Worm (Caenorhabditis elegans): ENCODE measurements around the gene csn-4.
A peak's percentile ranks its signal among the peaks of the same experiment; 100 is the strongest.

The csn-4 gene

ce11 chrIV:1121511-1121910 is 34.7 kb upstream of the csn-4 start:
- TF ChIP-seq nhr-77 (tag; optimal IDR thresholded peaks at IDR 0.05) = no peak
- TF ChIP-seq nhr-237 (tag; optimal IDR thresholded peaks at IDR 0.05) = no peak
- TF ChIP-seq nhr-6 (tag; optimal IDR thresholded peaks at IDR 0.05) = no peak
- no peak for TF ChIP-seq gmeb-1 (tag; optimal IDR thresholded peaks at IDR 0.05)
- TF ChIP-seq elt-1 (tag; optimal IDR thresholded peaks at IDR 0.05) = no peak
- no peak for TF ChIP-seq ceh-82 (tag; optimal IDR thresholded peaks at IDR 0.05)
- no peak for TF ChIP-seq C34F6.9 (tag; optimal IDR thresholded peaks at IDR 0.05)
- no peak for TF ChIP-seq nhr-21 (tag; optimal IDR thresholded peaks at IDR 0.05)
- TF ChIP-seq lin-13 (GFP tag; optimal IDR thresholded peaks at IDR 0.05) = no peak
- TF ChIP-seq nhr-23 (tag; optimal IDR thresholded peaks at IDR 0.05) = no peak
- no peak for TF ChIP-seq ZK546.5 (tag; optimal IDR thresholded peaks at IDR 0.05)
- no peak for TF ChIP-seq nhr-10 (tag; optimal IDR thresholded peaks at IDR 0.05)
- no peak for TF ChIP-seq nhr-129 (tag; optimal IDR thresholded peaks at IDR 0.05)
- no peak for TF ChIP-seq nhr-12 (tag; optimal IDR thresholded peaks at IDR 0.05)
- TF ChIP-seq sma-9 (GFP tag; optimal IDR thresholded peaks at IDR 0.05) = no peak
- TF ChIP-seq sma-9 (tag; optimal IDR thresholded peaks at IDR 0.05) = no peak
- TF ChIP-seq unc-62 (GFP tag; optimal IDR thresholded peaks at IDR 0.05) = no peak
- TF ChIP-seq snpc-4 (tag; optimal IDR thresholded peaks at IDR 0.05) = no peak
- TF ChIP-seq crh-2 (tag; optimal IDR thresholded peaks at IDR 0.05) = no peak
- no peak for TF ChIP-seq Y55F3AM.14 (GFP tag; optimal IDR thresholded peaks at IDR 0.05)
- TF ChIP-seq elt-3 (tag; optimal IDR thresholded peaks at IDR 0.05) = no peak

- no peak for TF ChIP-seq blmp-1 (tag; optimal IDR thresholded peaks at IDR 0.05; ENCODE audit: insufficient read depth)
- no peak for TF ChIP-seq alr-1 (tag; optimal IDR thresholded peaks at IDR 0.05)
- TF ChIP-seq nhr-23 (tag; optimal IDR thresholded peaks at IDR 0.05) = no peak
- no peak for TF ChIP-seq snpc-4 (tag; optimal IDR thresholded peaks at IDR 0.05)
- TF ChIP-seq ztf-1 (GFP tag; conservative IDR thresholded peaks at IDR 0.05) = no peak
- TF ChIP-seq ZK546.5 (tag; optimal IDR thresholded peaks at IDR 0.05) = no peak
- no peak for TF ChIP-seq mbf-1 (tag; optimal IDR thresholded peaks at IDR 0.05)
- TF ChIP-seq elt-1 (tag; optimal IDR thresholded peaks at IDR 0.05) = no peak
- TF ChIP-seq mdl-1 (tag; optimal IDR thresholded peaks at IDR 0.05) = no peak
- TF ChIP-seq unc-62 (GFP tag; optimal IDR thresholded peaks at IDR 0.05) = no peak
- no peak for TF ChIP-seq nhr-77 (tag; optimal IDR thresholded peaks at IDR 0.05)
- no peak for TF ChIP-seq lsy-2 (tag; optimal IDR thresholded peaks at IDR 0.05)
- TF ChIP-seq nhr-25 (tag; optimal IDR thresholded peaks at IDR 0.05) = no peak
- no peak for TF ChIP-seq unc-55 (GFP tag; optimal IDR thresholded peaks at IDR 0.05)
- no peak for TF ChIP-seq nhr-237 (tag; optimal IDR thresholded peaks at IDR 0.05)
Measured at ce11 chrIV:1120865-1121264, 34.1 kb upstream of the csn-4 start.

- TF ChIP-seq unc-39 (tag; optimal IDR thresholded peaks at IDR 0.05) = no peak
- TF ChIP-seq elt-3 (tag; optimal IDR thresholded peaks at IDR 0.05) = no peak
- TF ChIP-seq lsy-2 (tag; optimal IDR thresholded peaks at IDR 0.05) = no peak
- TF ChIP-seq zag-1 (tag; optimal IDR thresholded peaks at IDR 0.05) = no peak
- TF ChIP-seq dmd-4 (tag; optimal IDR thresholded peaks at IDR 0.05) = no peak
- TF ChIP-seq sma-9 (GFP tag; optimal IDR thresholded peaks at IDR 0.05) = no peak
- TF ChIP-seq sma-9 (tag; optimal IDR thresholded peaks at IDR 0.05) = no peak
- TF ChIP-seq ceh-16 (tag; optimal IDR thresholded peaks at IDR 0.05) = no peak
- TF ChIP-seq nhr-12 (tag; optimal IDR thresholded peaks at IDR 0.05) = no peak
- TF ChIP-seq nhr-23 (tag; optimal IDR thresholded peaks at IDR 0.05) = no peak
Measured at ce11 chrIV:1118566-1118965, 31.8 kb upstream of the csn-4 start, which contains the start of gene srx-13. srx-13 (minus strand) TSS chrIV:1118666.

ce11 chrIV:1113638-1114037 is 26.8 kb upstream of the csn-4 start, which contains the start of gene srx-14:
srx-14 (minus strand) TSS chrIV:1113738.
- TF ChIP-seq zag-1 (tag; optimal IDR thresholded peaks at IDR 0.05) (no peak), lin-39 (tag; optimal IDR thresholded peaks at IDR 0.05) (no peak), dmd-4 (tag; optimal IDR thresholded peaks at IDR 0.05) (no peak), nhr-12 (tag; optimal IDR thresholded peaks at IDR 0.05) (no peak)

- no peak for TF ChIP-seq nhr-25 (tag; optimal IDR thresholded peaks at IDR 0.05)
- peak; percentile 20 for TF ChIP-seq F13H6.1 (tag; optimal IDR thresholded peaks at IDR 0.05)
- no peak for TF ChIP-seq nhr-11 (tag; optimal IDR thresholded peaks at IDR 0.05)
- no peak for TF ChIP-seq nhr-237 (tag; optimal IDR thresholded peaks at IDR 0.05)
- TF ChIP-seq alr-1 (tag; optimal IDR thresholded peaks at IDR 0.05) = no peak
- TF ChIP-seq nhr-21 (tag; optimal IDR thresholded peaks at IDR 0.05) = no peak
Measured at ce11 chrIV:1110999-1111398, 24.2 kb upstream of the csn-4 start.
